Worm (Caenorhabditis elegans) whole organism, L4/young adult: Measurements from ENCODE around the gene K10D11.6.

ENCODE experiments used
- W03F9.2 ChIP-seq: fragments of 150-350 bp; optimal IDR thresholded peaks from 2 replicates; lab custom pipeline; 2014; ENCODE audit warnings: missing biosample characterization, missing genetic modification characterization
- dao-5 ChIP-seq: sonication (generic microtip); optimal IDR thresholded peaks from 2 replicates; lab custom pipeline; 2016; ENCODE audit warnings: missing genotype, missing genetic modification characterization, moderate library complexity, missing compliant biosample characterization
- him-1 ChIP-seq: sonication (generic microtip); optimal IDR thresholded peaks from 2 replicates; lab custom pipeline; 2016; ENCODE audit warnings: missing genotype, missing genetic modification reagents, missing genetic modification characterization, missing compliant biosample characterization

Gene K10D11.6

ce11 chrIV:12989355-12989754, at the start of gene K10D11.6:
K10D11.6 (minus strand) TSS chrIV:12989455.
- TF ChIP-seq W03F9.2 (tag; lab: Kevin White, UChicago) (no peak), him-1 (tag; lab: Kevin White, UChicago) (no peak), dao-5 (no peak)

- TF ChIP-seq him-1 (tag; lab: Kevin White, UChicago) (no peak), dao-5 (no peak), W03F9.2 (tag; lab: Kevin White, UChicago) (no peak)
Observed at ce11 chrIV:13038888-13039287, 49.6 kb upstream of the K10D11.6 start, which contains the start of gene F49E11.2. F49E11.2 (minus strand) TSS chrIV:13038988.

- TF ChIP-seq W03F9.2 (tag; lab: Kevin White, UChicago) (no peak), dao-5 (no peak), him-1 (tag; lab: Kevin White, UChicago) (no peak)
Observed at ce11 chrIV:13036835-13037234, 47.6 kb upstream of the K10D11.6 start.

ce11 chrIV:13035302-13035701, 46.0 kb upstream of the K10D11.6 start:
- TF ChIP-seq dao-5 (no peak), him-1 (tag; lab: Kevin White, UChicago) (no peak), W03F9.2 (tag; lab: Kevin White, UChicago) (no peak)

- TF ChIP-seq him-1 (tag; lab: Kevin White, UChicago) (no peak), W03F9.2 (tag; lab: Kevin White, UChicago) (no peak), dao-5 (no peak)
Observed at ce11 chrIV:13033516-13033915, 44.3 kb upstream of the K10D11.6 start.

- TF ChIP-seq W03F9.2 (tag; lab: Kevin White, UChicago) (no peak), dao-5 (no peak), him-1 (tag; lab: Kevin White, UChicago) (no peak)
Observed at ce11 chrIV:13032153-13032552, 42.9 kb upstream of the K10D11.6 start.

- TF ChIP-seq him-1 (tag; lab: Kevin White, UChicago) (no peak), dao-5 (no peak), W03F9.2 (tag; lab: Kevin White, UChicago) (no peak)
Observed at ce11 chrIV:13030467-13031299, 41.4 kb upstream of the K10D11.6 start.

DNA sequence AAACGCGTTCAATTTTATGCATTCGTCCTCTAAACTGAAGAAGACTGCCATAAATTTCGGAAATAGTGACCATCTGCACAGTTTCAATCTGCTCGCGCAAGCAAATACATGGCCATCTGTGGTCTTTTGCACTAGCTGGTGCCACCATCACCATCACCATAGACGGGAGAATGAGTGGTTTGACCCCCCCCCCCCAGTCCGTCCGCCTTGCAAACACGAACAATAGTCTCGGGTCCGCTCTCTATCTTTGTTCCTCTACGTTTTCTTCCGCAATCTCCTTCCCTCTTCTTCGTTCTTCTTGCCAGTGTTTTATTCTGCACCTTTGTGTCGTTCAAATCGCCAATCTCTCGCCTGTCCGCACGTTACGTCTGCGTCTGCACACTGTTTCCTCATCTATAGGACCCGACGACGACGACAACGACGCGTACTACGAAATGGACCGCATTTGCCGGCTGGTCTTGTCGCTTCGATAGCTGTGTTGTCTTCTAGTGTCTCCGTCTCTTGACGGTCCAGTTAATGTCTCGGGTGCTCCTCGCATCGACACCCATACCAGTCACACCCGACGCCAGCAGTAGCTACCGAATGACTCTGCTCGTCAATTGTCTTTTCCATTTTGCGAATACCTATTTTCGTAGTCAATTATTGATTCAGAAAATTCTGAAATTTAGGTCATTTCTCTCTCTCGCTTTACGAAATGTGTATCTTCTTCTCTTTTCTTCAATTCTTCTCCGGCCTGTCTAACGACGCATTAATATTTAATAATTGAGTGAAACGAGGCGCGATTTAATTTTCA, 40.6 kb upstream of the K10D11.6 start:
- TF ChIP-seq him-1 (tag; lab: Kevin White, UChicago) (no peak), dao-5 (no peak), W03F9.2 (tag; lab: Kevin White, UChicago) (no peak)

- TF ChIP-seq W03F9.2 (tag; lab: Kevin White, UChicago): no peak
- no peak for TF ChIP-seq dao-5
- no peak for TF ChIP-seq him-1 (tag; lab: Kevin White, UChicago)
Observed at ce11 chrIV:13028746-13029673, 39.8 kb upstream of the K10D11.6 start.

DNA sequence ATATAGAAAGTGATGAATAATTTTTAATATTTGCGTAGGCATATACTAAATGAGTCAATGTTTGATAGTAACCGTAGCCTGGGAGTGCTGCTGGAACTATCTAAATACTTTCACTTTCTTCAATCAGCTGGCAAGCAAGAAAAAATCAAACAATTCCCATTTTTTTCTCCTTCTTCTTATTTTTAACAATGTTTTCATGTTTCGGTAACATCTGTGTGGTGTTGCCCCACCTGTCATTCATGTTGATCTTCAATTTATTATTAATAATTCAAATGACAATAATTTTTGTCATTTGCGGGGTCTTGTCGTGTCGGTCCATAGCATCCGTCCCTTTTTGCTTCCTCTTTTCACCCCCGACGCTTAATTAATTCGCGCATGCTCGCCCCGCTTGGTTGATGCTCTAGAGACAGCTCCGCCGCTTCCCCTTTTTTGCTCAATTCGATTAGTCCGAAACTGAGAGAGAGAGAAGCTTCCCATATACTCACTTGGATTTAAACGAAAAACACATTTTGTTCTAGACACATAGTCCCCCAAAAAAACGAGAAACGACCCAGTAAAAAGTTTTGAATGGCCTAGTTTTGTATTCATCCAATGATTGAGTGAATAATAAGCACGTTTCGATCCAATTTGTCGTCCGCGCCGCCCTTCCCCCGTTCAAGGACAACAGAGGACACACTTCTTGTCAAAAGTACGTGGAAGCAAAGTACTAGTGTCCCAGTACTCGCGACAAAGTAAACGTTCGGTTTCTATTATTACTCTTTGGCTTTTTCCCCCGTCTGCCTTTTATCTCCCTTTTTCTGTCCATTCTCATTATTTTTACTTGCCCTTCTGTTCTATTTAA, 38.8 kb upstream of the K10D11.6 start:
- TF ChIP-seq W03F9.2 (tag; lab: Kevin White, UChicago) (no peak), dao-5 (no peak), him-1 (tag; lab: Kevin White, UChicago) (no peak)

DNA sequence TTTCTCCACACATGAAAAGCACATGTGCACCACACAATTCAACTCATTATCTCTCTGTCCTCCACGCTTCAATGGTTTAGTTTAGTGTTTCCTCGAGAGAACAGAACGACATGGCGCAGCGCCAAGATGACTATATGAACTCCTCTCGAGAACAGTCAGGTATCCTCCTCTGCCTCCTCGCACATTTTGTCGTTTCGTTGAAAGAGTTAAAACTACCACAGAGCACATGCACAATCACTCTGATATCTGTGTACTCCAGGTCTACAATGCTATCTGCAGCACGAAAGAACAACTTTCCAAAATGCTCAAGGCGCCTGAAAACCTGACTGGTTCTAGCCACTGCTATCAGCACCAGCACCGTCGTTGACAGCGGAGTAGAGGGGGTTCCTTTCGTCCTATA, 37.5 kb upstream of the K10D11.6 start:
- TF ChIP-seq W03F9.2 (tag; lab: Kevin White, UChicago) (no peak), dao-5 (no peak), him-1 (tag; lab: Kevin White, UChicago) (no peak)

DNA sequence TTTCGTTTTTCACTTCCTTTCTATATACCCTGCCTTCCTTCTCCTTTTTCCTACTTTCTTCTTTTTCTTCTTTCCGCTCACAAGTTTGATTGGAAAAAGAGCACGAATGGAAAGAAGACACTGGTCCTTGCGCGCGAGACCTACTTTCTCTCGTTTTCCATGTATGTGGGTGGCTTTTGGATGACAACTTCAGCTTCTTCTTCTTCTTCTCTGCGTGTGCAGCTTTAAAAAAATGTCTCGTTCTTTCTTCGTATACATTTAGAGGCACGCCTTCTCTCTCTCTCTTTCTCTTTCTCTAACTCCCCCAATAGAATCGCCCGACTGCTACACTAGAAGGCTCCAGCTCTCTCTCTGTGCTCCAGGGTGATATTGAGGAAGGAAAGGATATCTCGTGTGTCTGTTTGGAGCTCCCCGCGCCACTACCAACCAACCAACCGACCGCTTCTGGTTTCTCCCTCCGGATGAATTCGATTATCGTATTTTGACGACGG, 36.6 kb upstream of the K10D11.6 start:
- TF ChIP-seq him-1 (tag; lab: Kevin White, UChicago): peak; percentile 49
- no peak for TF ChIP-seq W03F9.2 (tag; lab: Kevin White, UChicago)
